Comparison of ENCODE assay signal across 2 worm cellular contexts in the genomic region with DNA sequence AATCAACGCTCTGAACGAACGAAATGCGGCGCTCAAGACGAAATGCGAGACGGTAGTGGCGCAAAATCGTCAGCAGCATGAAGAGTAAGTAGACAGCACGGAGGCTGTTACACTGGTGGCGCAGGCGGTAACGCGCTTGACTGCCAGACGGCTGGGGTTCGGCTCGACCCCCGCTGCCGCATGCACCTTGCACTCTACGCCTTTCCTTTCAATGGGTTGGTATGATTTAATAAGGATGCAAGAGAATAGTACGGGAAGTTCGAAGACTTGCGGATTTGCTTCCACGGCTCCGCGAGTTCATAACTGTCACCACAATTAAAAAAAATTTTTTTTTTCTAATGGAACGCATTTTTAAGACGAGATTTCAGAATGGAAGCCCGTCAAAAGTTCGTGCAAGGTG.
TF ChIP-seq lines count a peak whose summit lies in the region.

No protein-coding gene starts in this region.

TF ChIP-seq in whole organism, L4 larva, 104 proteins besides CTCF, POLR2A, EP300 and RAD21 (continued from another document):
- no peak for TF ChIP-seq unc-39 (tag; optimal IDR thresholded peaks at IDR 0.05; lab: Kevin White, UChicago)
- TF ChIP-seq php-3 (GFP tag; IDR thresholded peaks at IDR 0.05; lab: Robert Waterston, UW): peak; percentile 80
- peak; percentile 79 for TF ChIP-seq Y5F2A.4 (GFP tag; optimal IDR thresholded peaks at IDR 0.05; lab: Kevin White, UChicago)
- TF ChIP-seq fkh-10 (GFP tag; optimal IDR thresholded peaks at IDR 0.05; lab: Kevin White, UChicago): no peak
- TF ChIP-seq nhr-111 (GFP tag; optimal IDR thresholded peaks at IDR 0.05; lab: Kevin White, UChicago): peak; percentile 76
- peak; percentile 84 for TF ChIP-seq nhr-42 (GFP tag; IDR thresholded peaks at IDR 0.05; lab: Robert Waterston, UW)
- peak; percentile 33 for TF ChIP-seq nhr-28 (tag; optimal IDR thresholded peaks at IDR 0.05; lab: Kevin White, UChicago)
- TF ChIP-seq duxl-1 (tag; optimal IDR thresholded peaks at IDR 0.05; lab: Kevin White, UChicago; ENCODE audit: poor library complexity): peak; percentile 74
- TF ChIP-seq hlh-30 (tag; optimal IDR thresholded peaks at IDR 0.05; lab: Kevin White, UChicago; ENCODE audit: insufficient read depth): peak; percentile 69
- peak; percentile 89 for TF ChIP-seq lin-13 (GFP tag; optimal IDR thresholded peaks at IDR 0.05; lab: Kevin White, UChicago)
- TF ChIP-seq ctbp-1 (GFP tag; IDR thresholded peaks at IDR 0.05; lab: Robert Waterston, UW): peak; percentile 88; the same call in 1 of the 2 replicates
- TF ChIP-seq hif-1 (tag; optimal IDR thresholded peaks at IDR 0.05; lab: Kevin White, UChicago): peak in 1 of 2 experiments; percentile 61
- no peak for TF ChIP-seq ZK546.5 (tag; optimal IDR thresholded peaks at IDR 0.05; lab: Kevin White, UChicago)
- peak; percentile 69 for TF ChIP-seq sdz-12 (GFP tag; optimal IDR thresholded peaks at IDR 0.05; lab: Kevin White, UChicago)
- peak; percentile 90 for TF ChIP-seq vab-7 (GFP tag; IDR thresholded peaks at IDR 0.05; lab: Robert Waterston, UW)
- TF ChIP-seq nhr-77 (tag; optimal IDR thresholded peaks at IDR 0.05; lab: Kevin White, UChicago): no peak
- no peak for TF ChIP-seq zag-1 (tag; optimal IDR thresholded peaks at IDR 0.05; lab: Kevin White, UChicago)
- no peak for TF ChIP-seq ceh-82 (tag; optimal IDR thresholded peaks at IDR 0.05; lab: Kevin White, UChicago)
- peak; percentile 83 for TF ChIP-seq ZK337.2 (GFP tag; IDR thresholded peaks at IDR 0.05; lab: Robert Waterston, UW)
- TF ChIP-seq dmd-9 (GFP tag; IDR thresholded peaks at IDR 0.05; lab: Robert Waterston, UW): peak; percentile 75
- TF ChIP-seq nhr-11 (tag; optimal IDR thresholded peaks at IDR 0.05; lab: Kevin White, UChicago): peak; percentile 37
- peak; percentile 84 for TF ChIP-seq lin-38 (GFP tag; IDR thresholded peaks at IDR 0.05; lab: Robert Waterston, UW)
- TF ChIP-seq nhr-76 (tag; optimal IDR thresholded peaks at IDR 0.05; lab: Kevin White, UChicago): no peak
- peak; percentile 43 for TF ChIP-seq nhr-6 (tag; optimal IDR thresholded peaks at IDR 0.05; lab: Kevin White, UChicago)
- peak; percentile 76 for TF ChIP-seq mdt-29 (GFP tag; IDR thresholded peaks at IDR 0.05; lab: Robert Waterston, UW)
- TF ChIP-seq set-16 (GFP tag; IDR thresholded peaks at IDR 0.05; lab: Robert Waterston, UW): peak; percentile 91
- peak; percentile 84 for TF ChIP-seq F49E8.2 (tag; optimal IDR thresholded peaks at IDR 0.05; lab: Kevin White, UChicago; ENCODE audit: borderline replicate concordance)
- TF ChIP-seq ama-1 (optimal IDR thresholded peaks at IDR 0.05; lab: Kevin White, UChicago): no peak
- peak; percentile 96 for TF ChIP-seq egl-43 (GFP tag; IDR thresholded peaks at IDR 0.05; lab: Robert Waterston, UW)
- peak; percentile 51 for TF ChIP-seq ztf-7 (tag; optimal IDR thresholded peaks at IDR 0.05; lab: Kevin White, UChicago)
- TF ChIP-seq pha-4 (GFP tag; IDR thresholded peaks at IDR 0.05; lab: Robert Waterston, UW): peak; percentile 90
- TF ChIP-seq pha-4 (tag; optimal IDR thresholded peaks at IDR 0.05; lab: Kevin White, UChicago): no peak
- TF ChIP-seq spr-1 (tag; optimal IDR thresholded peaks at IDR 0.05; lab: Kevin White, UChicago): peak; percentile 85
- TF ChIP-seq ceh-28 (tag; optimal IDR thresholded peaks at IDR 0.05; lab: Kevin White, UChicago): no peak
- TF ChIP-seq mxl-2 (GFP tag; conservative IDR thresholded peaks at IDR 0.05; lab: Robert Waterston, UW): peak; percentile 72; the same call in 1 of the 2 replicates
- TF ChIP-seq nhr-25 (tag; optimal IDR thresholded peaks at IDR 0.05; lab: Kevin White, UChicago; ENCODE audit: borderline replicate concordance, insufficient read depth): peak; percentile 9
- peak; percentile 75 for TF ChIP-seq madf-9 (GFP tag; conservative IDR thresholded peaks at IDR 0.05; lab: Robert Waterston, UW)
- peak; percentile 82; the same call in 1 of the 2 replicates for TF ChIP-seq F26F4.8 (GFP tag; conservative IDR thresholded peaks at IDR 0.05; lab: Robert Waterston, UW)
- peak; percentile 88 for TF ChIP-seq nhr-41 (GFP tag; IDR thresholded peaks at IDR 0.05; lab: Robert Waterston, UW)
- peak; percentile 62 for TF ChIP-seq zfp-2 (tag; optimal IDR thresholded peaks at IDR 0.05; lab: Kevin White, UChicago)
- TF ChIP-seq aly-2 (tag; optimal IDR thresholded peaks at IDR 0.05; lab: Kevin White, UChicago): no peak
- TF ChIP-seq T26A8.4 (GFP tag; IDR thresholded peaks at IDR 0.05; lab: Robert Waterston, UW): peak; percentile 87
- TF ChIP-seq dmd-8 (GFP tag; IDR thresholded peaks at IDR 0.05; lab: Robert Waterston, UW): peak; percentile 92
- peak; percentile 81; the same call in 1 of the 2 replicates for TF ChIP-seq arid-1 (GFP tag; conservative IDR thresholded peaks at IDR 0.05; lab: Robert Waterston, UW)
- peak; percentile 91 for TF ChIP-seq D1046.2 (GFP tag; IDR thresholded peaks at IDR 0.05; lab: Robert Waterston, UW)
- TF ChIP-seq lin-1 (GFP tag; IDR thresholded peaks at IDR 0.05; lab: Robert Waterston, UW): peak; percentile 82
- TF ChIP-seq madf-5 (GFP tag; IDR thresholded peaks at IDR 0.05; lab: Robert Waterston, UW): peak; percentile 65 to 79; a peak in 2 of 4 replicates
- peak; percentile 82 for TF ChIP-seq Y75B8A.6 (GFP tag; IDR thresholded peaks at IDR 0.05; lab: Robert Waterston, UW)
- peak; percentile 80 for TF ChIP-seq lir-3 (tag; optimal IDR thresholded peaks at IDR 0.05; lab: Kevin White, UChicago)
- TF ChIP-seq mes-2 (tag; optimal IDR thresholded peaks at IDR 0.05; lab: Kevin White, UChicago; ENCODE audit: poor library complexity, severe bottlenecking): peak; percentile 85

TF ChIP-seq in whole organism, late embryonic, 69 proteins besides CTCF, POLR2A, EP300 and RAD21 (continued from another document):
- TF ChIP-seq ceh-2 (tag; optimal IDR thresholded peaks at IDR 0.05; lab: Kevin White, UChicago) (peak; percentile 26), sdc-2 (tag; optimal IDR thresholded peaks at IDR 0.05; lab: Kevin White, UChicago) (peak; percentile 58), dmd-4 (tag; optimal IDR thresholded peaks at IDR 0.05; lab: Kevin White, UChicago; ENCODE audit: borderline replicate concordance) (no peak)
